Fruit fly (Drosophila melanogaster): ENCODE data around the gene CG9547.

CG9547 gene

DNA sequence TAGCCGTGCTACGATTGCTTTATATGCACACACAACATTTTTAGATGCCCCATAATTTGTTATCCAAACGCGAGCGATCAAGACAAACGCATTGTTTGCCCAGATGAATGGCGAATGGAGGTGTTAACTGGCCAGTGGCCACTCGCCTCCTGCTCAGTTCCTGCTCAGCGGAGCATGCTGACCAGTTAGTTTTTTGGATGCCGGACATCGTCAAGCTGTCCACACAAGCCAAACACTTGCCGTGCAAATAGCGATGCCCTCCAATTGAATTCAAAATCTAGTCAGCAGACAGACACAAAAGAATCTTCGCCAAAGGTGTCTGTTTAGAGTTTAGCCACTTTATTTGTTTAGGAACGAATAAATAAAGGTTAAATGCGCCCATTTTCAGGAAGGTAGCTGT is 32.1 kb downstream of the CG9547 start (continued):
- no peak for TF ChIP-seq knrl (GFP tag; IDR thresholded peaks at IDR 0.05; ENCODE audit: partially characterized antibody)
- TF ChIP-seq jumu (GFP tag; optimal IDR thresholded peaks at IDR 0.05): no peak
- TF ChIP-seq CG15601 (tag; optimal IDR thresholded peaks at IDR 0.05): peak; percentile 25
- TF ChIP-seq CG13123 (GFP tag; optimal IDR thresholded peaks at IDR 0.05): no peak
- no peak for TF ChIP-seq mirr (GFP tag; optimal IDR thresholded peaks at IDR 0.05)
- TF ChIP-seq Asciz (GFP tag; optimal IDR thresholded peaks at IDR 0.05): peak; percentile 8
- TF ChIP-seq CG6791 (GFP tag; IDR thresholded peaks at IDR 0.05; ENCODE audit: partially characterized antibody): no peak
- no peak for TF ChIP-seq ro (GFP tag; IDR thresholded peaks at IDR 0.05)
- no peak for TF ChIP-seq CG17361 (GFP tag; IDR thresholded peaks at IDR 0.05)
- TF ChIP-seq CG1832 (GFP tag; optimal IDR thresholded peaks at IDR 0.05): no peak
- TF ChIP-seq nerfin-1 (tag; optimal IDR thresholded peaks at IDR 0.05): no peak
- no peak for TF ChIP-seq jing (GFP tag; optimal IDR thresholded peaks at IDR 0.05)
- TF ChIP-seq YL-1 (GFP tag; optimal IDR thresholded peaks at IDR 0.05): no peak
- no peak for TF ChIP-seq CG7357 (GFP tag; IDR thresholded peaks at IDR 0.05)
- TF ChIP-seq CG3407 (GFP tag; optimal IDR thresholded peaks at IDR 0.05): no peak
- no peak for TF ChIP-seq dmrt99B (tag; optimal IDR thresholded peaks at IDR 0.05)
- no peak for TF ChIP-seq CG30431 (GFP tag; optimal IDR thresholded peaks at IDR 0.05)
- TF ChIP-seq CG31224 (GFP tag; IDR thresholded peaks at IDR 0.05): no peak
- TF ChIP-seq Sox100B (GFP tag; optimal IDR thresholded peaks at IDR 0.05): no peak
- no peak for TF ChIP-seq CG18599 (GFP tag; optimal IDR thresholded peaks at IDR 0.05)
- TF ChIP-seq ERR (GFP tag; optimal IDR thresholded peaks at IDR 0.05): no peak
- no peak for TF ChIP-seq disco-r (GFP tag; optimal IDR thresholded peaks at IDR 0.05)
- peak in 1 of 2 experiments; percentile 73 for TF ChIP-seq tll (GFP tag; optimal IDR thresholded peaks at IDR 0.05)
- no peak for TF ChIP-seq CG4854 (GFP tag; optimal IDR thresholded peaks at IDR 0.05)
- TF ChIP-seq Dbx (GFP tag; IDR thresholded peaks at IDR 0.05): no peak
- TF ChIP-seq pnt (GFP tag; optimal IDR thresholded peaks at IDR 0.05): no peak
- TF ChIP-seq Dad (GFP tag; optimal IDR thresholded peaks at IDR 0.05): no peak
- no peak for TF ChIP-seq toy (GFP tag; IDR thresholded peaks at IDR 0.05)
- TF ChIP-seq CG18262 (tag; optimal IDR thresholded peaks at IDR 0.05): no peak
- peak in 1 of 3 experiments; percentile 42 for TF ChIP-seq lola (GFP tag; optimal IDR thresholded peaks at IDR 0.05)
- no peak for TF ChIP-seq dysf (GFP tag; IDR thresholded peaks at IDR 0.05)
- TF ChIP-seq Hmr (GFP tag; optimal IDR thresholded peaks at IDR 0.05): no peak
- TF ChIP-seq CG10274 (GFP tag; optimal IDR thresholded peaks at IDR 0.05): no peak
- TF ChIP-seq CG15073 (GFP tag; optimal IDR thresholded peaks at IDR 0.05): no peak
- 0 out of 2 replicates have a peak, but pooled peaks have one; percentile 13 for TF ChIP-seq dati (GFP tag; IDR thresholded peaks at IDR 0.05)
- peak; percentile 23 for TF ChIP-seq CG16863 (GFP tag; optimal IDR thresholded peaks at IDR 0.05)
- TF ChIP-seq CG3995 (GFP tag; optimal IDR thresholded peaks at IDR 0.05): no peak
- no peak for TF ChIP-seq Mrtf (GFP tag; IDR thresholded peaks at IDR 0.05)
- no peak for TF ChIP-seq CG15011 (GFP tag; optimal IDR thresholded peaks at IDR 0.05)
- TF ChIP-seq Fer2 (tag; optimal IDR thresholded peaks at IDR 0.05): no peak
- TF ChIP-seq ci (GFP tag; IDR thresholded peaks at IDR 0.05): 0 out of 3 replicates have a peak, but pooled peaks have one; percentile 67
- TF ChIP-seq Nf-YC (tag; optimal IDR thresholded peaks at IDR 0.05): no peak
- no peak for TF ChIP-seq en (GFP tag; optimal IDR thresholded peaks at IDR 0.05)
- no peak for TF ChIP-seq luna (GFP tag; optimal IDR thresholded peaks at IDR 0.05)
- 0 out of 2 replicates have a peak, but pooled peaks have one; percentile 35 for TF ChIP-seq CG10321 (GFP tag; IDR thresholded peaks at IDR 0.05)
- no peak for TF ChIP-seq CG12219 (GFP tag; optimal IDR thresholded peaks at IDR 0.05)
- TF ChIP-seq CG8359 (GFP tag; optimal IDR thresholded peaks at IDR 0.05; ENCODE audit: borderline replicate concordance): no peak
- TF ChIP-seq Dip2 (GFP tag; IDR thresholded peaks at IDR 0.05): no peak
- TF ChIP-seq CG7963 (GFP tag; IDR thresholded peaks at IDR 0.05; ENCODE audit: partially characterized antibody): no peak
- TF ChIP-seq CG4424 (GFP tag; optimal IDR thresholded peaks at IDR 0.05): no peak
- no peak for TF ChIP-seq CG18011 (GFP tag; optimal IDR thresholded peaks at IDR 0.05)

Measured in whole organism, embryonic.